Fruit fly (Drosophila melanogaster) whole organism, pupa: ENCODE data around the gene CG6051.

Source experiments
- CG13204 ChIP-seq: fragments of 200-800 bp; sonication (Bioruptor generic); optimal IDR thresholded peaks from 2 replicates; lab custom pipeline; 2018; ENCODE audit warnings: missing biosample characterization, mild to moderate bottlenecking, missing genetic modification characterization, moderate library complexity
- CG14655 ChIP-seq: fragments of 200-800 bp; sonication (Bioruptor generic); optimal IDR thresholded peaks from 3 replicates; lab custom pipeline; 2017; ENCODE audit warnings: mild to moderate bottlenecking, missing biosample characterization, missing genetic modification reagents, missing genetic modification characterization
- CG15710 ChIP-seq: fragments of 200-800 bp; sonication (Bioruptor generic); optimal IDR thresholded peaks from 2 replicates; lab custom pipeline; 2018; ENCODE audit warnings: missing biosample characterization, mild to moderate bottlenecking, missing genetic modification characterization, moderate library complexity
- CG17806 ChIP-seq: fragments of 200-800 bp; sonication (Bioruptor generic); optimal IDR thresholded peaks from 2 replicates; lab custom pipeline; 2018; ENCODE audit warnings: missing biosample characterization, mild to moderate bottlenecking, missing genetic modification characterization, moderate library complexity
- CG34367 ChIP-seq: fragments of 200-800 bp; sonication (Bioruptor generic); optimal IDR thresholded peaks from 2 replicates; lab custom pipeline; 2018; ENCODE audit warnings: missing biosample characterization, mild to moderate bottlenecking, missing genetic modification characterization
- CG4496 ChIP-seq: fragments of 200-800 bp; sonication (Bioruptor generic); IDR thresholded peaks from 3 replicates; pipeline ENCODE4 v1.3.6; 2022; ENCODE audit warnings: missing biosample characterization, missing genetic modification characterization
- CG8301 ChIP-seq: fragments of 200-800 bp; sonication (Bioruptor generic); optimal IDR thresholded peaks from 2 replicates; lab custom pipeline; 2018; ENCODE audit warnings: missing biosample characterization, mild to moderate bottlenecking, missing genetic modification characterization
- D1 ChIP-seq: fragments of 200-800 bp; sonication (Bioruptor generic); optimal IDR thresholded peaks from 2 replicates; lab custom pipeline; 2018; ENCODE audit warnings: missing biosample characterization, mild to moderate bottlenecking, missing genetic modification characterization, moderate library complexity
- EcR ChIP-seq: fragments of 200-800 bp; sonication (Bioruptor generic); optimal IDR thresholded peaks from 3 replicates; lab custom pipeline; 2019; ENCODE audit warnings: missing biosample characterization, missing genetic modification characterization, mild to moderate bottlenecking, moderate library complexity, missing genetic modification reagents
- Ets98B ChIP-seq: fragments of 200-800 bp; sonication (Bioruptor generic); IDR thresholded peaks from 2 replicates; pipeline ENCODE4 v1.3.6; 2022; ENCODE audit warnings: missing biosample characterization, missing genetic modification characterization
- Pif1A ChIP-seq: fragments of 200-800 bp; sonication (Bioruptor generic); optimal IDR thresholded peaks from 3 replicates; lab custom pipeline; 2016; ENCODE audit warnings: missing biosample characterization, missing genetic modification characterization
- fd96Ca ChIP-seq: fragments of 200-800 bp; sonication (Bioruptor generic); IDR thresholded peaks from 3 replicates; pipeline ENCODE4 v1.3.6; 2022; ENCODE audit warnings: missing biosample characterization, missing genetic modification characterization
- gl ChIP-seq: fragments of 200-800 bp; sonication (Bioruptor generic); optimal IDR thresholded peaks from 2 replicates; lab custom pipeline; 2018; ENCODE audit warnings: missing biosample characterization, mild to moderate bottlenecking, missing genetic modification characterization

dm6 chr3R:27186849-27187248, 36.0 kb upstream of the CG6051 start:
- no peak for TF ChIP-seq Ets98B (GFP tag; lab: Robert Waterston, UW)
- TF ChIP-seq CG14655 (GFP tag; lab: Kevin White, UChicago) = no peak
- TF ChIP-seq CG4496 (GFP tag; lab: Robert Waterston, UW) = no peak
- no peak for TF ChIP-seq CG34367 (tag; lab: Kevin White, UChicago)
- no peak for TF ChIP-seq CG17806
- TF ChIP-seq fd96Ca = no peak
- no peak for TF ChIP-seq gl (tag; lab: Kevin White, UChicago)
- no peak for TF ChIP-seq EcR (GFP tag; lab: Kevin White, UChicago)
- TF ChIP-seq CG8301 (tag; lab: Kevin White, UChicago) = no peak
- TF ChIP-seq CG15710 (tag; lab: Kevin White, UChicago) = no peak
- TF ChIP-seq Pif1A = no peak
- no peak for TF ChIP-seq CG13204 (GFP tag; lab: Kevin White, UChicago)
- TF ChIP-seq D1 = no peak
